Worm (Caenorhabditis elegans) whole organism, L1 larva: ENCODE measurements around the gene F54E4.2.

ENCODE experiments used
- C16A3.4 ChIP-seq: fragments of 150-350 bp; optimal IDR thresholded peaks from 2 replicates; lab custom pipeline; 2014; ENCODE audit warnings: missing biosample characterization, missing genetic modification characterization
- C34B4.2 ChIP-seq: sonication (generic microtip); optimal IDR thresholded peaks from 2 replicates; lab custom pipeline; 2017; ENCODE audit warnings: mild to moderate bottlenecking, missing genetic modification characterization, missing compliant biosample characterization
- Y116A8C.19 ChIP-seq: sonication (generic microtip); optimal IDR thresholded peaks from 2 replicates; lab custom pipeline; 2016; ENCODE audit warnings: missing compliant biosample characterization, missing genetic modification characterization, borderline replicate concordance
- alr-1 ChIP-seq: fragments of 200-800 bp; sonication (Bioruptor generic); optimal IDR thresholded peaks from 2 replicates; lab custom pipeline; 2018; ENCODE audit warnings: borderline replicate concordance, mild to moderate bottlenecking, missing genetic modification characterization, missing compliant biosample characterization
- blmp-1 ChIP-seq: fragments of 150-350 bp; optimal IDR thresholded peaks from 2 replicates; lab custom pipeline; 2014; ENCODE audit warnings: missing biosample characterization, missing genetic modification characterization
- ceh-63 ChIP-seq: fragments of 200-800 bp; sonication (Bioruptor generic); optimal IDR thresholded peaks from 2 replicates; lab custom pipeline; 2018; ENCODE audit warnings: mild to moderate bottlenecking, missing genetic modification characterization, missing compliant biosample characterization
- ceh-88 ChIP-seq: fragments of 200-800 bp; sonication (Bioruptor generic); IDR thresholded peaks from 2 replicates; pipeline ENCODE4 v1.3.6; 2022; ENCODE audit warnings: missing genetic modification characterization, missing compliant biosample characterization
- ceh-90 ChIP-seq: sonication (generic microtip); optimal IDR thresholded peaks from 2 replicates; lab custom pipeline; 2016; ENCODE audit warnings: missing genetic modification characterization, missing compliant biosample characterization
- ces-1 ChIP-seq: fragments of 150-350 bp; optimal IDR thresholded peaks from 2 replicates; lab custom pipeline; 2014; ENCODE audit warnings: missing biosample characterization, missing genetic modification reagents, missing genetic modification characterization
- dsc-1 ChIP-seq: sonication (generic microtip); optimal IDR thresholded peaks from 2 replicates; lab custom pipeline; 2016; ENCODE audit warnings: mild to moderate bottlenecking, missing genetic modification characterization, missing compliant biosample characterization
- efl-3 ChIP-seq: fragments of 200-800 bp; sonication (Bioruptor generic); optimal IDR thresholded peaks from 2 replicates; lab custom pipeline; 2018; ENCODE audit warnings: mild to moderate bottlenecking, missing genetic modification characterization, missing compliant biosample characterization
- elt-2 ChIP-seq: sonication (generic microtip); optimal IDR thresholded peaks from 2 replicates; lab custom pipeline; 2016; ENCODE audit warnings: missing genetic modification characterization, mild to moderate bottlenecking, inconsistent platforms, missing compliant biosample characterization, missing genetic modification reagents
- ets-5 ChIP-seq: fragments of 200-800 bp; sonication (Bioruptor generic); IDR thresholded peaks from 2 replicates; pipeline ENCODE4 v1.3.6; 2022; ENCODE audit warnings: missing genetic modification characterization, missing compliant biosample characterization
- fkh-4 ChIP-seq: sonication (generic microtip); optimal IDR thresholded peaks from 2 replicates; lab custom pipeline; 2016; ENCODE audit warnings: missing compliant biosample characterization, missing genetic modification characterization, borderline replicate concordance
- fkh-8 ChIP-seq: sonication (generic microtip); optimal IDR thresholded peaks from 2 replicates; lab custom pipeline; 2016; ENCODE audit warnings: mild to moderate bottlenecking, missing genetic modification characterization, missing compliant biosample characterization
- hlh-17 ChIP-seq: fragments of 200-800 bp; sonication (Bioruptor generic); optimal IDR thresholded peaks from 2 replicates; lab custom pipeline; 2018; ENCODE audit warnings: missing genetic modification characterization, mild to moderate bottlenecking, missing compliant biosample characterization, moderate library complexity, borderline replicate concordance
- hlh-4 ChIP-seq: sonication (generic microtip); optimal IDR thresholded peaks from 2 replicates; lab custom pipeline; 2016; ENCODE audit warnings: mild to moderate bottlenecking, missing genetic modification characterization, missing compliant biosample characterization
- irx-1 ChIP-seq: sonication (generic microtip); optimal IDR thresholded peaks from 2 replicates; lab custom pipeline; 2016; ENCODE audit warnings: missing genetic modification characterization, missing compliant biosample characterization
- isw-1 ChIP-seq: fragments of 200-800 bp; sonication (Bioruptor generic); IDR thresholded peaks from 2 replicates; pipeline ENCODE4 v1.3.6; 2022; ENCODE audit warnings: missing genetic modification characterization, missing compliant biosample characterization
- jun-1 ChIP-seq: fragments of 150-350 bp; optimal IDR thresholded peaks from 2 replicates; lab custom pipeline; 2014; ENCODE audit warnings: missing biosample characterization, missing genetic modification reagents, missing genetic modification characterization
- lin-14 ChIP-seq: fragments of 200-800 bp; sonication (Bioruptor generic); optimal IDR thresholded peaks from 2 replicates; lab custom pipeline; 2018; ENCODE audit warnings: mild to moderate bottlenecking, missing genetic modification characterization, moderate library complexity, missing compliant biosample characterization
- lin-39 ChIP-seq: fragments of 150-350 bp; optimal IDR thresholded peaks from 2 replicates; lab custom pipeline; 2014; ENCODE audit warnings: missing biosample characterization, missing genetic modification reagents, missing genetic modification characterization
- lir-3 ChIP-seq: sonication (generic microtip); optimal IDR thresholded peaks from 2 replicates; lab custom pipeline; 2016; ENCODE audit warnings: mild to moderate bottlenecking, missing genetic modification characterization, moderate library complexity, missing compliant biosample characterization; ENCODE audit not compliant: poor library complexity
- lsy-2 ChIP-seq, 2 experiments: fragments of 150-350 bp; optimal IDR thresholded peaks; 2 replicates each; lab custom pipeline; 2014; ENCODE audit warnings: missing biosample characterization in 2 of 2, missing genetic modification characterization in 2 of 2
- mab-9 ChIP-seq: fragments of 200-800 bp; sonication (Bioruptor generic); IDR thresholded peaks from 2 replicates; pipeline ENCODE4 v1.3.6; 2022; ENCODE audit warnings: missing genetic modification reagents, missing genetic modification characterization, missing compliant biosample characterization
- mdl-1 ChIP-seq, 2 experiments: fragments of 150-350 bp; optimal IDR thresholded peaks; 2 replicates each; lab custom pipeline; 2014 to 2017; ENCODE audit warnings: missing biosample characterization in 2 of 2, missing genetic modification characterization in 2 of 2, inconsistent platforms in 1 of 2
- nhr-19 ChIP-seq: fragments of 200-800 bp; sonication (Bioruptor generic); conservative IDR thresholded peaks from 2 replicates; pipeline ENCODE4 v1.3.6; 2022; ENCODE audit warnings: missing genetic modification characterization, missing compliant biosample characterization
- nhr-237 ChIP-seq: fragments of 150-350 bp; optimal IDR thresholded peaks from 2 replicates; lab custom pipeline; 2014; ENCODE audit warnings: missing biosample characterization, missing genetic modification characterization
- nhr-84 ChIP-seq: sonication (generic microtip); optimal IDR thresholded peaks from 2 replicates; lab custom pipeline; 2017; ENCODE audit warnings: missing biosample characterization, missing genetic modification characterization
- nhr-90 ChIP-seq: sonication (generic microtip); optimal IDR thresholded peaks from 2 replicates; lab custom pipeline; 2016; ENCODE audit warnings: mild to moderate bottlenecking, missing genetic modification characterization, missing compliant biosample characterization; ENCODE audit not compliant: poor library complexity
- pag-3 ChIP-seq: sonication (generic microtip); optimal IDR thresholded peaks from 2 replicates; lab custom pipeline; 2017; ENCODE audit warnings: missing genetic modification characterization, mild to moderate bottlenecking, missing compliant biosample characterization, antibody characterized with exemption, borderline replicate concordance; ENCODE audit not compliant: insufficient read depth
- pax-3 ChIP-seq: fragments of 200-800 bp; sonication (Bioruptor generic); optimal IDR thresholded peaks from 2 replicates; lab custom pipeline; 2018; ENCODE audit warnings: mild to moderate bottlenecking, missing genetic modification characterization, moderate library complexity, missing compliant biosample characterization
- pqm-1 ChIP-seq: sonication (generic microtip); optimal IDR thresholded peaks from 3 replicates; lab custom pipeline; 2017; ENCODE audit warnings: missing biosample characterization, missing genetic modification characterization
- rnt-1 ChIP-seq: sonication (generic microtip); optimal IDR thresholded peaks from 2 replicates; lab custom pipeline; 2016; ENCODE audit warnings: mild to moderate bottlenecking, missing genetic modification characterization, moderate library complexity, missing compliant biosample characterization
- snpc-4 ChIP-seq: fragments of 150-350 bp; optimal IDR thresholded peaks from 2 replicates; lab custom pipeline; 2014; ENCODE audit warnings: missing biosample characterization, missing genetic modification characterization
- sox-4 ChIP-seq: sonication (generic microtip); optimal IDR thresholded peaks from 2 replicates; lab custom pipeline; 2016; ENCODE audit warnings: missing genetic modification characterization, missing compliant biosample characterization
- sup-37 ChIP-seq: fragments of 200-800 bp; sonication (Bioruptor generic); optimal IDR thresholded peaks from 2 replicates; lab custom pipeline; 2018; ENCODE audit warnings: mild to moderate bottlenecking, missing genetic modification characterization, missing compliant biosample characterization
- swsn-7 ChIP-seq: sonication (generic microtip); optimal IDR thresholded peaks from 2 replicates; lab custom pipeline; 2016; ENCODE audit warnings: missing genetic modification characterization, missing compliant biosample characterization
- tbx-2 ChIP-seq: sonication (generic microtip); optimal IDR thresholded peaks from 2 replicates; lab custom pipeline; 2016; ENCODE audit warnings: missing genetic modification characterization, missing compliant biosample characterization
- tlp-1 ChIP-seq: fragments of 150-350 bp; optimal IDR thresholded peaks from 2 replicates; lab custom pipeline; 2014; ENCODE audit warnings: missing biosample characterization, missing genetic modification characterization
- unc-30 ChIP-seq: sonication (generic microtip); optimal IDR thresholded peaks from 2 replicates; lab custom pipeline; 2017; ENCODE audit warnings: missing biosample characterization, missing genetic modification characterization
- unc-62 ChIP-seq: fragments of 150-350 bp; optimal IDR thresholded peaks from 2 replicates; lab custom pipeline; 2014; ENCODE audit warnings: missing biosample characterization, missing genetic modification reagents, missing genetic modification characterization
- unc-86 ChIP-seq: sonication (generic microtip); optimal IDR thresholded peaks from 2 replicates; lab custom pipeline; 2016; ENCODE audit warnings: missing genetic modification characterization, missing compliant biosample characterization
- vab-15 ChIP-seq: sonication (generic microtip); optimal IDR thresholded peaks from 2 replicates; lab custom pipeline; 2017; ENCODE audit warnings: missing genotype, mild to moderate bottlenecking, missing genetic modification characterization, missing compliant biosample characterization
- xbp-1 ChIP-seq: sonication (generic microtip); optimal IDR thresholded peaks from 2 replicates; lab custom pipeline; 2016; ENCODE audit warnings: missing genetic modification characterization, missing compliant biosample characterization
- zag-1 ChIP-seq: fragments of 150-350 bp; optimal IDR thresholded peaks from 2 replicates; lab custom pipeline; 2014; ENCODE audit warnings: missing biosample characterization, missing genetic modification characterization
- ztf-11 ChIP-seq, 2 experiments: sonication (generic microtip); optimal IDR thresholded peaks; 2 replicates each; lab custom pipeline; 2016 to 2017; ENCODE audit warnings: missing genetic modification characterization in 2 of 2, missing biosample characterization in 1 of 2, missing compliant biosample characterization in 1 of 2
- ztf-4 ChIP-seq: fragments of 150-350 bp; optimal IDR thresholded peaks from 2 replicates; lab custom pipeline; 2014; ENCODE audit warnings: missing biosample characterization, missing genetic modification characterization

Gene F54E4.2

ce11 chrX:14602676-14603075, 26.0 kb downstream of the F54E4.2 start, which contains the start of gene eor-2 (continued):
- TF ChIP-seq ztf-11 (tag; optimal IDR thresholded peaks at IDR 0.05; lab: Kevin White, UChicago) (peak in 1 of 2 experiments; percentile 53), nhr-90 (peak; percentile 75), ces-1 (no peak), dsc-1 (tag; lab: Kevin White, UChicago) (peak; percentile 42), hlh-17 (GFP tag; lab: Kevin White, UChicago) (no peak), pag-3 (no peak), hlh-4 (tag; lab: Kevin White, UChicago) (no peak), swsn-7 (tag; lab: Kevin White, UChicago) (peak; percentile 68), vab-15 (tag; lab: Kevin White, UChicago) (no peak), ceh-63 (GFP tag; lab: Kevin White, UChicago) (no peak), Y116A8C.19 (tag; lab: Kevin White, UChicago) (no peak), efl-3 (GFP tag; lab: Kevin White, UChicago) (no peak), lin-39 (no peak), blmp-1 (tag; lab: Kevin White, UChicago) (peak; percentile 78), sox-4 (tag; lab: Kevin White, UChicago) (no peak), irx-1 (tag; lab: Kevin White, UChicago) (peak; percentile 23), pqm-1 (no peak), ets-5 (GFP tag; lab: Robert Waterston, UW) (no peak), lir-3 (tag; lab: Kevin White, UChicago) (no peak), jun-1 (tag; lab: Kevin White, UChicago) (peak; percentile 80), xbp-1 (peak; percentile 41), tlp-1 (tag; lab: Kevin White, UChicago) (no peak), mab-9 (GFP tag; lab: Robert Waterston, UW) (no peak), elt-2 (tag; lab: Kevin White, UChicago) (peak; percentile 47), ceh-88 (GFP tag; lab: Robert Waterston, UW) (no peak), unc-86 (peak; percentile 61), C16A3.4 (tag; lab: Kevin White, UChicago) (peak; percentile 16), unc-30 (no peak), nhr-19 (GFP tag; lab: Robert Waterston, UW) (peak; percentile 59), lin-14 (peak; percentile 96), rnt-1 (no peak), nhr-237 (tag; lab: Kevin White, UChicago) (no peak), sup-37 (GFP tag; lab: Kevin White, UChicago) (no peak), C34B4.2 (tag; lab: Kevin White, UChicago) (no peak), snpc-4 (tag; lab: Kevin White, UChicago) (peak; percentile 69), nhr-84 (tag; lab: Kevin White, UChicago) (no peak), ceh-90 (tag; lab: Kevin White, UChicago) (no peak), isw-1 (GFP tag; lab: Robert Waterston, UW) (peak; percentile 5; the same call in 1 of the 2 replicates)

ce11 chrX:14599245-14599644, 29.5 kb downstream of the F54E4.2 start, which contains the start of gene C44H4.6:
Gene C44H4.6 (minus strand): TSS chrX:14599345.
- no peak for TF ChIP-seq unc-62 (GFP tag; lab: Kevin White, UChicago)
- TF ChIP-seq tbx-2 (tag; lab: Kevin White, UChicago) = no peak
- TF ChIP-seq pax-3 (tag; lab: Kevin White, UChicago) = no peak
- TF ChIP-seq fkh-4 (tag; lab: Kevin White, UChicago) = no peak
- TF ChIP-seq elt-2 (tag; lab: Kevin White, UChicago) = no peak
- TF ChIP-seq alr-1 (tag; lab: Kevin White, UChicago) = no peak
- no peak for TF ChIP-seq ztf-4 (tag; lab: Kevin White, UChicago)
- TF ChIP-seq snpc-4 (tag; lab: Kevin White, UChicago) = no peak
- no peak for TF ChIP-seq nhr-19 (GFP tag; lab: Robert Waterston, UW)
- TF ChIP-seq mdl-1 (tag; optimal IDR thresholded peaks at IDR 0.05; lab: Kevin White, UChicago) = no peak
- no peak for TF ChIP-seq C34B4.2 (tag; lab: Kevin White, UChicago)
- TF ChIP-seq rnt-1 = no peak
- TF ChIP-seq lsy-2 (tag; optimal IDR thresholded peaks at IDR 0.05; lab: Kevin White, UChicago) = no peak
- no peak for TF ChIP-seq C16A3.4 (tag; lab: Kevin White, UChicago)
- no peak for TF ChIP-seq irx-1 (tag; lab: Kevin White, UChicago)
- no peak for TF ChIP-seq zag-1 (tag; lab: Kevin White, UChicago)
- TF ChIP-seq fkh-8 (tag; lab: Kevin White, UChicago) = no peak
- TF ChIP-seq sox-4 (tag; lab: Kevin White, UChicago) = no peak
- TF ChIP-seq ets-5 (GFP tag; lab: Robert Waterston, UW) = no peak
- TF ChIP-seq, all 84 proteins: peak for 0
